Worm (Caenorhabditis elegans) whole organism, young adult: Measurements from ENCODE around the gene str-102.

Source experiments
- D2030.7 ChIP-seq: fragments of 200-800 bp; sonication (Bioruptor generic); IDR thresholded peaks from 2 replicates; pipeline ENCODE4 v1.3.6; 2022; ENCODE audit warnings: missing genetic modification reagents, missing genetic modification characterization, missing compliant biosample characterization
- F22D6.2 ChIP-seq: sonication (generic microtip); optimal IDR thresholded peaks from 2 replicates; lab custom pipeline; 2016; ENCODE audit warnings: mild to moderate bottlenecking, missing genetic modification characterization, missing compliant biosample characterization
- F52B5.7 ChIP-seq: sonication (generic microtip); optimal IDR thresholded peaks from 2 replicates; lab custom pipeline; 2016; ENCODE audit warnings: mild to moderate bottlenecking, missing genetic modification characterization, missing compliant biosample characterization
- K11D2.4 ChIP-seq: fragments of 200-800 bp; sonication (Bioruptor generic); IDR thresholded peaks from 2 replicates; pipeline ENCODE4 v1.3.6; 2022; ENCODE audit warnings: missing genetic modification reagents, missing genetic modification characterization, missing compliant biosample characterization
- Y53G8AR.9 ChIP-seq: fragments of 200-800 bp; sonication (Bioruptor generic); conservative IDR thresholded peaks from 2 replicates; pipeline ENCODE4 v1.3.6; 2022; ENCODE audit warnings: missing genetic modification reagents, missing genetic modification characterization, missing compliant biosample characterization
- attf-6 ChIP-seq: fragments of 200-800 bp; sonication (Bioruptor generic); IDR thresholded peaks from 2 replicates; pipeline ENCODE4 v1.3.6; 2022; ENCODE audit warnings: missing genetic modification reagents, missing genetic modification characterization, missing compliant biosample characterization
- chd-7 ChIP-seq: sonication (generic microtip); optimal IDR thresholded peaks from 2 replicates; lab custom pipeline; 2016; ENCODE audit warnings: mild to moderate bottlenecking, missing genetic modification characterization, moderate library complexity, missing compliant biosample characterization
- die-1 ChIP-seq: sonication (generic microtip); optimal IDR thresholded peaks from 2 replicates; lab custom pipeline; 2016; ENCODE audit warnings: missing genotype, mild to moderate bottlenecking, missing genetic modification characterization, missing compliant biosample characterization
- dpff-1 ChIP-seq: sonication (generic microtip); optimal IDR thresholded peaks from 2 replicates; lab custom pipeline; 2017; ENCODE audit warnings: mild to moderate bottlenecking, missing genetic modification characterization, missing compliant biosample characterization
- egl-18 ChIP-seq: fragments of 200-800 bp; sonication (Bioruptor generic); IDR thresholded peaks from 2 replicates; pipeline ENCODE4 v1.3.6; 2022; ENCODE audit warnings: missing genetic modification reagents, missing genetic modification characterization, missing compliant biosample characterization
- him-1 ChIP-seq: sonication (generic microtip); optimal IDR thresholded peaks from 2 replicates; lab custom pipeline; 2016; ENCODE audit warnings: missing genotype, missing genetic modification reagents, missing genetic modification characterization, missing compliant biosample characterization
- snpc-1.3 ChIP-seq: sonication (generic microtip); optimal IDR thresholded peaks from 2 replicates; lab custom pipeline; 2017; ENCODE audit warnings: missing genetic modification characterization, mild to moderate bottlenecking, missing compliant biosample characterization, antibody characterized with exemption, moderate library complexity, missing genotype, missing genetic modification reagents; ENCODE audit not compliant: insufficient read depth
- snpc-4 ChIP-seq, 5 experiments: fragments of 150-350 bp in 1 of 5; sonication (generic microtip) in 4 of 5; optimal IDR thresholded peaks; 2 replicates each; lab custom pipeline; 2014 to 2018; ENCODE audit warnings: missing genetic modification characterization in 5 of 5, missing biosample characterization in 3 of 5, antibody characterized with exemption in 2 of 5, mild to moderate bottlenecking in 2 of 5, missing compliant biosample characterization in 2 of 5, missing genotype in 2 of 5, moderate library complexity in 2 of 5, missing genetic modification reagents in 1 of 5
- unc-62 ChIP-seq: fragments of 150-350 bp; optimal IDR thresholded peaks from 2 replicates; lab custom pipeline; 2014; ENCODE audit warnings: missing biosample characterization, missing genetic modification reagents, missing genetic modification characterization

ce11 chrV:15354648-15355047 lies 30.2 kb upstream of the str-102 start, which contains the start of gene C29F3.7:
- no peak for TF ChIP-seq snpc-4 (GFP tag; optimal IDR thresholded peaks at IDR 0.05; lab: Kevin White, UChicago)
- no peak for TF ChIP-seq snpc-4 (tag; optimal IDR thresholded peaks at IDR 0.05; lab: Kevin White, UChicago)
- no peak for TF ChIP-seq K11D2.4 (GFP tag; lab: Robert Waterston, UW)
- no peak for TF ChIP-seq dpff-1 (tag; lab: Kevin White, UChicago)
- no peak for TF ChIP-seq chd-7 (tag; lab: Kevin White, UChicago)
- no peak for TF ChIP-seq F52B5.7 (tag; lab: Kevin White, UChicago)
- TF ChIP-seq him-1 (tag; lab: Kevin White, UChicago) = no peak
- no peak for TF ChIP-seq snpc-1.3 (tag; lab: Kevin White, UChicago)
- TF ChIP-seq D2030.7 (GFP tag; lab: Robert Waterston, UW) = no peak
- no peak for TF ChIP-seq die-1
- TF ChIP-seq F22D6.2 (tag; lab: Kevin White, UChicago) = no peak
- TF ChIP-seq Y53G8AR.9 (GFP tag; lab: Robert Waterston, UW) = no peak
- no peak for TF ChIP-seq egl-18 (GFP tag; lab: Robert Waterston, UW)
- TF ChIP-seq attf-6 (GFP tag; lab: Robert Waterston, UW) = no peak
- peak; percentile 49 for TF ChIP-seq unc-62 (GFP tag; lab: Kevin White, UChicago)
